Fruit fly (Drosophila melanogaster) whole organism, wandering third instar larva: Measurements from ENCODE around the gene dgt2.

Experiments used
- Abd-B ChIP-seq: fragments of >200 bp; optimal IDR thresholded peaks from 2 replicates; lab custom pipeline; 2017; ENCODE audit warnings: missing biosample characterization, missing genetic modification characterization
- CG32264 ChIP-seq: fragments of 200-800 bp; sonication (Bioruptor generic); optimal IDR thresholded peaks from 2 replicates; lab custom pipeline; 2016; ENCODE audit warnings: missing biosample characterization, missing genetic modification characterization
- CG9705 ChIP-seq: fragments of 200-800 bp; sonication (Bioruptor generic); optimal IDR thresholded peaks from 2 replicates; lab custom pipeline; 2018; ENCODE audit warnings: missing biosample characterization, mild to moderate bottlenecking, missing genetic modification characterization
- CrebA ChIP-seq: fragments of 200-800 bp; sonication (Bioruptor generic); optimal IDR thresholded peaks from 2 replicates; lab custom pipeline; 2016; ENCODE audit warnings: missing biosample characterization, mild to moderate bottlenecking, missing genetic modification characterization, borderline replicate concordance
- Dfd ChIP-seq: fragments of >200 bp; optimal IDR thresholded peaks from 2 replicates; lab custom pipeline; 2017; ENCODE audit warnings: missing biosample characterization, missing genetic modification characterization
- Dif ChIP-seq: fragments of 200-275, 200-300 bp; sonication (Bioruptor generic); optimal IDR thresholded peaks from 2 replicates; lab custom pipeline; 2018; ENCODE audit warnings: missing biosample characterization, missing genetic modification characterization; ENCODE audit not compliant: partially characterized antibody
- HLH106 ChIP-seq: fragments of 200-800 bp; optimal IDR thresholded peaks from 3 replicates; lab custom pipeline; 2019; ENCODE audit warnings: missing biosample characterization, mild to moderate bottlenecking, missing genetic modification characterization, moderate library complexity
- Hnf4 ChIP-seq: fragments of 200-800 bp; sonication (Bioruptor generic); optimal IDR thresholded peaks from 2 replicates; lab custom pipeline; 2016; ENCODE audit warnings: missing biosample characterization, mild to moderate bottlenecking, missing genetic modification characterization
- Hr78 ChIP-seq: fragments of >200 bp; optimal IDR thresholded peaks from 2 replicates; lab custom pipeline; 2017; ENCODE audit warnings: missing biosample characterization, missing genetic modification characterization
- Hr83 ChIP-seq: fragments of 200-300 bp; sonication (Bioruptor generic); optimal IDR thresholded peaks from 2 replicates; lab custom pipeline; 2016; ENCODE audit warnings: missing biosample characterization, mild to moderate bottlenecking, missing genetic modification characterization, moderate library complexity; ENCODE audit not compliant: poor library complexity, severe bottlenecking
- Jra ChIP-seq: sonication (Bioruptor generic); optimal IDR thresholded peaks from 2 replicates; lab custom pipeline; 2016; ENCODE audit warnings: missing biosample characterization, missing genetic modification characterization
- Myc ChIP-seq: fragments of >200 bp; optimal IDR thresholded peaks from 2 replicates; lab custom pipeline; 2017
- N ChIP-seq: fragments of >200 bp; optimal IDR thresholded peaks from 2 replicates; lab custom pipeline; 2018; ENCODE audit warnings: missing biosample characterization, missing external identifiers, missing genetic modification characterization
- OdsH ChIP-seq: fragments of 200-800 bp; sonication (Bioruptor generic); optimal IDR thresholded peaks from 2 replicates; lab custom pipeline; 2016; ENCODE audit warnings: missing biosample characterization, mild to moderate bottlenecking, missing genetic modification characterization
- Rel ChIP-seq, 2 experiments: fragments of 200-800 bp; sonication (Bioruptor generic) in 1 of 2; optimal IDR thresholded peaks; 2 replicates in 1 of 2; 3 replicates in 1 of 2; lab custom pipeline; 2016 to 2019; ENCODE audit warnings: mild to moderate bottlenecking in 2 of 2, missing biosample characterization in 2 of 2, missing genetic modification characterization in 2 of 2, moderate library complexity in 1 of 2
- Sp1 ChIP-seq: fragments of 200-800 bp; sonication (Bioruptor generic); optimal IDR thresholded peaks from 3 replicates; lab custom pipeline; 2019; ENCODE audit warnings: missing biosample characterization, mild to moderate bottlenecking, missing genetic modification characterization, moderate library complexity
- br ChIP-seq: fragments of 200-800 bp; sonication (Bioruptor generic); optimal IDR thresholded peaks from 2 replicates; lab custom pipeline; 2016; ENCODE audit warnings: missing biosample characterization, missing genetic modification characterization
- brk ChIP-seq: fragments of 200-800 bp; sonication (Bioruptor generic); optimal IDR thresholded peaks from 2 replicates; lab custom pipeline; 2016; ENCODE audit warnings: missing biosample characterization, mild to moderate bottlenecking, missing genetic modification characterization
- dl ChIP-seq, 2 experiments: fragments of 175-275, 200-275 bp in 1 of 2; fragments of 200-275 bp in 1 of 2; sonication (Bioruptor generic); optimal IDR thresholded peaks; lab custom pipeline; 2018; ENCODE audit warnings: mild to moderate bottlenecking in 2 of 2, missing biosample characterization in 2 of 2, missing genetic modification characterization in 2 of 2, moderate library complexity in 2 of 2; ENCODE audit not compliant: partially characterized antibody in 2 of 2, insufficient read depth in 1 of 2
- dmrt93B ChIP-seq: fragments of 200-800 bp; sonication (Bioruptor generic); optimal IDR thresholded peaks from 2 replicates; lab custom pipeline; 2018; ENCODE audit warnings: missing biosample characterization, mild to moderate bottlenecking, missing genetic modification characterization
- dsf ChIP-seq: sonication (Bioruptor generic); optimal IDR thresholded peaks from 2 replicates; lab custom pipeline; 2016; ENCODE audit warnings: missing biosample characterization, missing genetic modification characterization, borderline replicate concordance
- ey ChIP-seq: fragments of 200-800 bp; sonication (Bioruptor generic); optimal IDR thresholded peaks from 2 replicates; lab custom pipeline; 2016; ENCODE audit warnings: missing biosample characterization, missing genetic modification characterization
- foxo ChIP-seq, 2 experiments: fragments of 200-800 bp; sonication (Bioruptor generic); optimal IDR thresholded peaks; 2 replicates in 1 of 2; 3 replicates in 1 of 2; lab custom pipeline; 2016 to 2017; ENCODE audit warnings: missing biosample characterization in 2 of 2, missing genetic modification characterization in 2 of 2
- fru ChIP-seq: fragments of 200-800 bp; sonication (Bioruptor generic); optimal IDR thresholded peaks from 3 replicates; lab custom pipeline; 2016; ENCODE audit warnings: missing biosample characterization, mild to moderate bottlenecking, missing genetic modification characterization
- h ChIP-seq: fragments of 200-800 bp; sonication (Bioruptor generic); optimal IDR thresholded peaks from 3 replicates; lab custom pipeline; 2016; ENCODE audit warnings: missing biosample characterization, mild to moderate bottlenecking, missing genetic modification characterization
- lola ChIP-seq: fragments of >200 bp; optimal IDR thresholded peaks from 2 replicates; lab custom pipeline; 2017; ENCODE audit warnings: missing biosample characterization, missing genetic modification characterization
- pan ChIP-seq: fragments of >200 bp; optimal IDR thresholded peaks from 2 replicates; lab custom pipeline; 2017
- psq ChIP-seq: fragments of 200-800 bp; sonication (Bioruptor generic); optimal IDR thresholded peaks from 3 replicates; lab custom pipeline; 2017; ENCODE audit warnings: missing biosample characterization, mild to moderate bottlenecking, missing genetic modification characterization, moderate library complexity
- rgr ChIP-seq: fragments of 200-800 bp; sonication (Bioruptor generic); optimal IDR thresholded peaks from 3 replicates; lab custom pipeline; 2016; ENCODE audit warnings: missing biosample characterization, mild to moderate bottlenecking, missing genetic modification characterization
- sage ChIP-seq: fragments of 200-800 bp; sonication (Bioruptor generic); optimal IDR thresholded peaks from 2 replicates; lab custom pipeline; 2016; ENCODE audit warnings: missing biosample characterization, mild to moderate bottlenecking, missing genetic modification characterization
- tai ChIP-seq: sonication (Bioruptor generic); optimal IDR thresholded peaks from 2 replicates; lab custom pipeline; 2016; ENCODE audit warnings: missing biosample characterization, missing genetic modification characterization
- usp ChIP-seq: fragments of >200 bp; optimal IDR thresholded peaks from 2 replicates; lab custom pipeline; 2017; ENCODE audit warnings: missing biosample characterization, missing genetic modification characterization

The dgt2 gene

dm6 chr2L:11989729-11990128 lies at the start of gene dgt2, which contains the start of gene zuc:
dgt2 (plus strand) TSS chr2L:11989936.
zuc (minus strand) TSS chr2L:11989882.
- no peak for TF ChIP-seq lola (GFP tag; lab: Kevin White, UChicago)
- no peak for TF ChIP-seq br (GFP tag; lab: Kevin White, UChicago)
- TF ChIP-seq tai (GFP tag; lab: Kevin White, UChicago), result no peak
- no peak for TF ChIP-seq brk (GFP tag; lab: Kevin White, UChicago)
- no peak for TF ChIP-seq CG32264 (GFP tag; lab: Kevin White, UChicago)
- TF ChIP-seq N (GFP tag; lab: Kevin White, UChicago), result no peak
- no peak for TF ChIP-seq ey (GFP tag; lab: Kevin White, UChicago)
- no peak for TF ChIP-seq dsf (GFP tag; lab: Kevin White, UChicago)
- TF ChIP-seq fru (GFP tag; lab: Kevin White, UChicago), result no peak
- TF ChIP-seq dl (GFP tag; optimal IDR thresholded peaks at IDR 0.05; lab: Kevin White, UChicago; ENCODE audit: insufficient read depth in 1 of 2, partially characterized antibody in 2 of 2), result no peak
- TF ChIP-seq Hnf4 (GFP tag; lab: Kevin White, UChicago), result no peak
- no peak for TF ChIP-seq Rel (GFP tag; optimal IDR thresholded peaks at IDR 0.05; lab: Kevin White, UChicago)
- no peak for TF ChIP-seq Rel (tag; optimal IDR thresholded peaks at IDR 0.05; lab: Kevin White, UChicago)
- no peak for TF ChIP-seq HLH106 (tag; lab: Kevin White, UChicago)
- TF ChIP-seq Hr83 (GFP tag; lab: Kevin White, UChicago), result no peak
- TF ChIP-seq Abd-B (GFP tag; lab: Kevin White, UChicago), result no peak
- no peak for TF ChIP-seq dmrt93B
- no peak for TF ChIP-seq CrebA (GFP tag; lab: Kevin White, UChicago)
- no peak for TF ChIP-seq pan (lab: Kevin White, UChicago)
- TF ChIP-seq Myc (lab: Kevin White, UChicago), result no peak
- TF ChIP-seq Sp1, result no peak
- TF ChIP-seq, all 38 proteins: peak for 0

dm6 chr2L:11940620-11941019 lies 49.1 kb upstream of the dgt2 start:
- TF ChIP-seq Sp1 (no peak), Jra (GFP tag; lab: Kevin White, UChicago) (no peak), usp (GFP tag; lab: Kevin White, UChicago) (no peak), Rel (GFP tag; optimal IDR thresholded peaks at IDR 0.05; lab: Kevin White, UChicago) (no peak), Rel (tag; optimal IDR thresholded peaks at IDR 0.05; lab: Kevin White, UChicago) (no peak), Hnf4 (GFP tag; lab: Kevin White, UChicago) (no peak), OdsH (GFP tag; lab: Kevin White, UChicago) (no peak)

dm6 chr2L:11942265-11942664 lies 47.5 kb upstream of the dgt2 start:
- no peak for TF ChIP-seq h (GFP tag; lab: Kevin White, UChicago)
- TF ChIP-seq CG9705 (GFP tag; lab: Kevin White, UChicago), result no peak
- no peak for TF ChIP-seq br (GFP tag; lab: Kevin White, UChicago)
- TF ChIP-seq usp (GFP tag; lab: Kevin White, UChicago), result no peak
- no peak for TF ChIP-seq rgr (GFP tag; lab: Kevin White, UChicago)
- no peak for TF ChIP-seq Dfd
- no peak for TF ChIP-seq psq (GFP tag; lab: Kevin White, UChicago)
- no peak for TF ChIP-seq ey (GFP tag; lab: Kevin White, UChicago)
- TF ChIP-seq Dif (GFP tag; lab: Kevin White, UChicago), result no peak
- no peak for TF ChIP-seq dsf (GFP tag; lab: Kevin White, UChicago)
- no peak for TF ChIP-seq dmrt93B
- no peak for TF ChIP-seq sage (GFP tag; lab: Kevin White, UChicago)
- no peak for TF ChIP-seq foxo (GFP tag; optimal IDR thresholded peaks at IDR 0.05; lab: Kevin White, UChicago)
- TF ChIP-seq, all 38 proteins: peak for 0

dm6 chr2L:11942826-11943225 lies 46.9 kb upstream of the dgt2 start:
- TF ChIP-seq HLH106 (tag; lab: Kevin White, UChicago), result no peak
- TF ChIP-seq CG9705 (GFP tag; lab: Kevin White, UChicago), result no peak
- TF ChIP-seq pan (lab: Kevin White, UChicago), result no peak
- TF ChIP-seq Sp1, result no peak
- no peak for TF ChIP-seq N (GFP tag; lab: Kevin White, UChicago)
- no peak for TF ChIP-seq psq (GFP tag; lab: Kevin White, UChicago)
- TF ChIP-seq Hnf4 (GFP tag; lab: Kevin White, UChicago), result no peak
- TF ChIP-seq CrebA (GFP tag; lab: Kevin White, UChicago), result no peak
- TF ChIP-seq OdsH (GFP tag; lab: Kevin White, UChicago), result no peak
- TF ChIP-seq Hr78, result no peak
- no peak for TF ChIP-seq dl (GFP tag; optimal IDR thresholded peaks at IDR 0.05; lab: Kevin White, UChicago; ENCODE audit: insufficient read depth in 1 of 2, partially characterized antibody in 2 of 2)
- no peak for TF ChIP-seq foxo (GFP tag; optimal IDR thresholded peaks at IDR 0.05; lab: Kevin White, UChicago)
